Fruit fly (Drosophila melanogaster) whole organism, embryonic: ENCODE data around the gene Lcp65Ae.

Source experiments
- CG13624 ChIP-seq: fragments of 200-800 bp; sonication (Bioruptor generic); optimal IDR thresholded peaks from 2 replicates; lab custom pipeline; 2016; ENCODE audit warnings: missing biosample characterization, missing genetic modification characterization
- CG18476 ChIP-seq: fragments of 200-800 bp; sonication (Bioruptor generic); optimal IDR thresholded peaks from 2 replicates; lab custom pipeline; 2016; ENCODE audit warnings: missing biosample characterization, mild to moderate bottlenecking, missing genetic modification characterization
- CG2678 ChIP-seq: fragments of 200-800 bp; sonication (Bioruptor generic); optimal IDR thresholded peaks from 3 replicates; lab custom pipeline; 2019; ENCODE audit warnings: missing biosample characterization, mild to moderate bottlenecking, missing genetic modification characterization, moderate library complexity
- CG32772 ChIP-seq: fragments of 200-800 bp; sonication (Bioruptor generic); IDR thresholded peaks from 2 replicates; pipeline ENCODE4 v1.3.6; 2022; ENCODE audit warnings: missing biosample characterization, missing genetic modification characterization
- CG4617 ChIP-seq: fragments of 200-800 bp; sonication (Bioruptor generic); optimal IDR thresholded peaks from 3 replicates; lab custom pipeline; 2016; ENCODE audit warnings: missing biosample characterization, missing genetic modification characterization, borderline replicate concordance
- CG6791 ChIP-seq: fragments of 200-800 bp; sonication (Bioruptor generic); IDR thresholded peaks from 3 replicates; pipeline ENCODE4 v1.3.6; 2022; ENCODE audit warnings: missing biosample characterization, missing genetic modification characterization; ENCODE audit not compliant: partially characterized antibody
- Ets97D ChIP-seq: fragments of 200-800 bp; sonication (Bioruptor generic); optimal IDR thresholded peaks from 3 replicates; lab custom pipeline; 2016; ENCODE audit warnings: missing biosample characterization, missing genetic modification characterization
- Hmr ChIP-seq: fragments of 200-800 bp; sonication (Bioruptor generic); optimal IDR thresholded peaks from 3 replicates; lab custom pipeline; 2017; ENCODE audit warnings: mild to moderate bottlenecking, missing biosample characterization, missing genetic modification reagents, missing genetic modification characterization
- emc ChIP-seq: fragments of 200-800 bp; sonication (Bioruptor generic); optimal IDR thresholded peaks from 2 replicates; lab custom pipeline; 2016; ENCODE audit warnings: missing biosample characterization, missing genetic modification characterization
- eyg ChIP-seq: fragments of 200-800 bp; sonication (Bioruptor generic); optimal IDR thresholded peaks from 3 replicates; lab custom pipeline; 2016; ENCODE audit warnings: missing biosample characterization, missing genetic modification characterization
- gfzf ChIP-seq: fragments of 200-800 bp; sonication (Bioruptor generic); optimal IDR thresholded peaks from 2 replicates; lab custom pipeline; 2016; ENCODE audit warnings: missing biosample characterization, mild to moderate bottlenecking, missing genetic modification characterization, moderate library complexity
- rib ChIP-seq: fragments of 200-800 bp; sonication (Bioruptor generic); IDR thresholded peaks from 2 replicates; pipeline ENCODE4 v1.3.6; 2022; ENCODE audit warnings: missing biosample characterization, missing genetic modification characterization

DNA sequence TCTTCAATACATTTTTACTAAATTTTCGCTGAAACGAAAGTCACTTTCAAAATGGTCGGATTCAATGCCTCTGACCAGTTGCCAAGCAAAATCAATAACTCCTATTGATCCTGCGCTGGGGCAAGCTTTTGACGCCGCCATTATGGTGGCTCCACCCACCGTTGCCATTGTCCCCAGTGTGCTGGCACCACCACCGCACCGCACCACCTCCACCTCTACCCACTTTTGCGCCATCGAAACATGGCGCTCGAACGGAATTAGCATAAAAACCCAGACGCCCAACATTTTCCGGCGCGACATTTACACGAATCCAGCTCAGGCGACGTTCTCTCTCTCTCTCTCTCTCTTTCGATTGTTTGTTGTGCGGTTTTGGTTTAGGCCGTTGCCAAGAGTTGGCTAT lies 21.0 kb downstream of the Lcp65Ae start:
- no peak for TF ChIP-seq Hmr (GFP tag; lab: Kevin White, UChicago)
- no peak for TF ChIP-seq eyg
- no peak for TF ChIP-seq Ets97D (GFP tag; lab: Kevin White, UChicago)
- no peak for TF ChIP-seq rib (GFP tag; lab: Robert Waterston, UW)
- TF ChIP-seq gfzf (GFP tag; lab: Kevin White, UChicago), result no peak
- TF ChIP-seq CG6791, result no peak
- TF ChIP-seq CG32772, result no peak
- no peak for TF ChIP-seq CG2678
- TF ChIP-seq emc (GFP tag; lab: Kevin White, UChicago), result no peak
- no peak for TF ChIP-seq CG18476
- no peak for TF ChIP-seq CG4617 (GFP tag; lab: Kevin White, UChicago)
- no peak for TF ChIP-seq CG13624 (GFP tag; lab: Kevin White, UChicago)
